Worm (Caenorhabditis elegans): ENCODE measurements around the gene algn-5.
A peak's percentile ranks its signal among the peaks of the same experiment; 100 is the strongest.

Gene algn-5

DNA sequence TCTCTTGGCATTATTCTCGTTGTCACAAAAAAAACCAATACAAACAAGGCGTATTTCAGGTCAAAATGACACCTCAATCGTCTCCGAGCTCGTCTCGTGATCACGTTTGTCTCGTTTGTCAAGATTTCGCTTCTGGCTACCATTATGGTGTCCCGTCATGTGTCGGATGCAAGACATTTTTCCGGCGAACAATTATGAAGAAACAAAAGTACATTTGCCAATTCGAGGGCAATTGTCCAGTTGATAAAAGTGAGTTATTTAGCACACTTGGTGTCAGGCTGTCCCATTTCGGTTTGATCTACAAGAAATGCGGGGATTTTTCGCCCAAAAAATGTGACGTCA lies 8.3 kb upstream of the algn-5 start, which contains the start of gene nhr-114:
Gene nhr-114 (plus strand): TSS at position 59 of the 342 bp plus-strand sequence.
- no peak for TF ChIP-seq peb-1 (tag; optimal IDR thresholded peaks at IDR 0.05)
- TF ChIP-seq ztf-1 (GFP tag; conservative IDR thresholded peaks at IDR 0.05) = no peak
- no peak for TF ChIP-seq mdl-1 (tag; optimal IDR thresholded peaks at IDR 0.05)
- no peak for TF ChIP-seq elt-3 (tag; optimal IDR thresholded peaks at IDR 0.05)
- no peak for TF ChIP-seq Y55F3AM.14 (GFP tag; optimal IDR thresholded peaks at IDR 0.05)
- no peak for TF ChIP-seq nhr-237 (tag; optimal IDR thresholded peaks at IDR 0.05)
- peak; percentile 34 for TF ChIP-seq snpc-4 (tag; optimal IDR thresholded peaks at IDR 0.05)
- TF ChIP-seq dmd-4 (tag; optimal IDR thresholded peaks at IDR 0.05) = no peak
- TF ChIP-seq aly-2 (tag; optimal IDR thresholded peaks at IDR 0.05) = no peak
- TF ChIP-seq nhr-12 (tag; optimal IDR thresholded peaks at IDR 0.05) = no peak
- TF ChIP-seq nhr-129 (tag; optimal IDR thresholded peaks at IDR 0.05) = peak; percentile 30
- no peak for TF ChIP-seq ztf-4 (tag; optimal IDR thresholded peaks at IDR 0.05)
- no peak for TF ChIP-seq nhr-77 (tag; optimal IDR thresholded peaks at IDR 0.05)
- no peak for TF ChIP-seq fos-1 (tag; optimal IDR thresholded peaks at IDR 0.05)

DNA sequence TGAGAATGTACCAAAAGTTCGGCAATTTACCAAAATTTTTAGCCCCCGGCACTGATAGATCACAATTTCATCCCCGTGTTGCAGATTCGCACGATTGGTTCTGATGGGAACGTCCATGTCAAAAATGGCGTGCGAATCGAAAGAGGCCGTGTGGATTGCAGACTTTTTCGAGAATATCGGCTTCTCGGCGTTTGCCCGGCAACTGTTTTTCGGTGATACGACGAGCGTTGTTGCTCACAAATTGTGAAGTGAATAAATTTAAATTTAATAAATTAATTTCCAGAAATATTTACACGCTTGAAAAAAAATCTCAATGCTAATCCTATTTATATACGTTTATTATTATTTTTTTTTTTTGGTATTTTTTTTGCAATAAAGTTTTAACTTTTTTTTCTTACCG lies 5.8 kb upstream of the algn-5 start:
- no peak for TF ChIP-seq dmd-4 (tag; optimal IDR thresholded peaks at IDR 0.05)
- TF ChIP-seq C34F6.9 (tag; optimal IDR thresholded peaks at IDR 0.05) = no peak
- no peak for TF ChIP-seq blmp-1 (tag; optimal IDR thresholded peaks at IDR 0.05; ENCODE audit: insufficient read depth)
- no peak for TF ChIP-seq sma-9 (GFP tag; optimal IDR thresholded peaks at IDR 0.05)
- TF ChIP-seq sma-9 (tag; optimal IDR thresholded peaks at IDR 0.05) = no peak
- no peak for TF ChIP-seq crh-2 (tag; optimal IDR thresholded peaks at IDR 0.05)
- TF ChIP-seq ama-1 (optimal IDR thresholded peaks at IDR 0.05) = no peak
- TF ChIP-seq ztf-11 (tag; optimal IDR thresholded peaks at IDR 0.05) = no peak
- no peak for TF ChIP-seq nhr-237 (tag; optimal IDR thresholded peaks at IDR 0.05)
- no peak for TF ChIP-seq sem-4 (tag; optimal IDR thresholded peaks at IDR 0.05)
- no peak for TF ChIP-seq ztf-4 (tag; optimal IDR thresholded peaks at IDR 0.05)
- TF ChIP-seq nhr-25 (tag; optimal IDR thresholded peaks at IDR 0.05) = no peak
- TF ChIP-seq nhr-21 (tag; optimal IDR thresholded peaks at IDR 0.05) = no peak
- TF ChIP-seq nhr-10 (tag; optimal IDR thresholded peaks at IDR 0.05) = no peak

DNA sequence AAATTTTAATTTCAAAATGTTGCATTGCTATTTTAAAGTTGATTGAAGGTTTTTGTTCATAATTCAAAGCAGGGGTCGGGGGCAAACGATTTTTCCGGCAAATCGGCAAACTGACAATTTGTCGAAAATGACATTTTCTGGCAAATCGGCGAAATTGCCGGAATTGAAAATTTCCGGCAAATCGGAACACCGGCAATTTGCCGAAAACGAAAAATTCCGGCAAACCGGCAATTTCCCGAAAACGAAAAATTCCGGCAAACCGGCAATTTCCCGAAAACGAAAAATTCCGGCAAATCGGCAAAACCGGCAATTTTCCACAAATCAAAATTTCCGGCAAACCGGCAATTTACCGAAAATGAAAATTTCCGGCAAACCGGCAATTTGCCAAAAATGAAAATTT lies 5.1 kb upstream of the algn-5 start:
- no peak for TF ChIP-seq ceh-82 (tag; optimal IDR thresholded peaks at IDR 0.05)
- no peak for TF ChIP-seq nhr-10 (tag; optimal IDR thresholded peaks at IDR 0.05)
- TF ChIP-seq Y55F3AM.14 (GFP tag; optimal IDR thresholded peaks at IDR 0.05) = peak; percentile 27
- no peak for TF ChIP-seq nhr-129 (tag; optimal IDR thresholded peaks at IDR 0.05)
- TF ChIP-seq ZK546.5 (tag; optimal IDR thresholded peaks at IDR 0.05) = no peak
- TF ChIP-seq ztf-4 (tag; optimal IDR thresholded peaks at IDR 0.05) = no peak

DNA sequence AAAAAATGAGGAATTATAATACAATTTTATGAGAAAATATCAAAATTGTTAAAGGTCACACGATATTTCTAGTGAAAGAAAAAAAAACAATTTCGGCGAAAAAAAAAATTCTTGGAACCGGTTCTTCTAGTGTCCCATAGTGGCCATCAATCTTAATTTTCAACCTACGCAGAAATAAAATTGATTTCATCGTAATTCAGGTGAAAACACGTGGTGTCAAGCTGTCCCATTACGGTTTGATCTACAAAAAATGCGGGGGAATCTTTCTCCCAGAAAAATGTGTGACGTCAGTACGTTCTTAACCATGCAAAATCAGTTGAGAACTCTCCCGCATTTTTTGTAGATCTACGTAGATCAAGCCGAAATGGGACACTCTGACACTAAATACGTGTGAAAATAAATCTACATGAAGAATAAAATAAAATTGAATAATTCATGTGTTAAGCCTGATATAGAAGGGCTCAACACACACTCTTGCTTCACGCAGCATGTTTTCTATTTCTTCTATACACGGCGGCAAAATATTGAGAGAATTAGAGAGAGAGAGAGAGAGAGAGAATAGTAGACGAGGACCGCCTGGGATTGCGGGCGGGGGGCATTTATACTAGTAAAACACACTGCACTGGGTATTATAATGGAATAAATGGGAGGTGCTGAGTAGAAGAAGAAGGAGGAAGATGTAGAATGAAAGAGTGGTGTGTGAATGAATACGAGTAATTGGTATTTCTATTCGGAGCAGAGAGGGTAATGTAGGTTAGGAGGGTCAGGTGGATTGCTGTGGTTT lies 2.5 kb upstream of the algn-5 start:
- TF ChIP-seq nhr-25 (tag; optimal IDR thresholded peaks at IDR 0.05) (peak; percentile 5), mab-5 (tag; optimal IDR thresholded peaks at IDR 0.05) (no peak), nhr-129 (tag; optimal IDR thresholded peaks at IDR 0.05) (peak; percentile 19), nhr-21 (tag; optimal IDR thresholded peaks at IDR 0.05) (no peak), unc-55 (GFP tag; optimal IDR thresholded peaks at IDR 0.05) (peak; percentile 17), ZK546.5 (tag; optimal IDR thresholded peaks at IDR 0.05) (no peak), mbf-1 (tag; optimal IDR thresholded peaks at IDR 0.05) (no peak), gmeb-1 (tag; optimal IDR thresholded peaks at IDR 0.05) (peak; percentile 6), crh-2 (tag; optimal IDR thresholded peaks at IDR 0.05) (no peak)

DNA sequence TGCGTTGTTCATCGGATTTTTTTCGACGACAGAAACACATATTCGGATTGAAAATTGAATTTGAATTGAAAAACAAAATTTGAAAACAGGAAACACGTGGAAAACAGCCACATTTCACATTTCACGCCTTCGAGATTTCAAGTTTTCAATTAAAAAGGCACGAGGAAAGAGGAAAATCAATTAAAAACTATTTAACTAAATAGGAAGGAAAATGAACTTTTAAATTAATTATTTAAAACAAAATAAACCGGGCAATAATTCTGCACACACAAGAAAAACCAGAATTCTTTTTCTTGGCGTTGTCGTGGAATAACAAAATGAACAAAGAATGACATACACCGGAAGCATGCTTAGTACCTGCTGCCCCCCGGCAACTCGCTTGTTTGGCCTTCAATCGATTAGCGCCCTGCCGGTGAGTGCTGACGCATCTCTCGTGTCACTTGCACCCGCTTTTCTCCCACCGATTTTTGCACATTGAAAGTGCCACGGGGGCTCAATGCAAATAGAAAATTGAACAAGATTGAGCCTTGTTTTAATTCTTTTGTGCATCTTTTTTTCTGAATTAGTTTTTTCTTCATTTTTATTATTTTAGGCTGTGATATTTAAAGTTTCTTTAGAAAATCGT lies 678 bp upstream of the algn-5 start, which contains the start of gene Y45G5AM.9:
Gene Y45G5AM.9 (minus strand): TSS at position 51 of the 625 bp plus-strand sequence.
- no peak for TF ChIP-seq ZK546.5 (tag; optimal IDR thresholded peaks at IDR 0.05)
- TF ChIP-seq egl-27 (tag; optimal IDR thresholded peaks at IDR 0.05) = peak; percentile 42
- TF ChIP-seq alr-1 (tag; optimal IDR thresholded peaks at IDR 0.05) = no peak
- TF ChIP-seq lin-11 (tag; optimal IDR thresholded peaks at IDR 0.05) = peak; percentile 59
- no peak for TF ChIP-seq ceh-16 (tag; optimal IDR thresholded peaks at IDR 0.05)
- TF ChIP-seq nhr-77 (tag; optimal IDR thresholded peaks at IDR 0.05) = no peak
- TF ChIP-seq aly-2 (tag; optimal IDR thresholded peaks at IDR 0.05) = no peak
- TF ChIP-seq fos-1 (tag; optimal IDR thresholded peaks at IDR 0.05) = peak; percentile 54
- peak; percentile 82 for TF ChIP-seq crh-2 (tag; optimal IDR thresholded peaks at IDR 0.05)
- TF ChIP-seq unc-55 (GFP tag; optimal IDR thresholded peaks at IDR 0.05) = peak; percentile 89
- TF ChIP-seq nhr-21 (tag; optimal IDR thresholded peaks at IDR 0.05) = peak; percentile 62
- no peak for TF ChIP-seq nhr-6 (tag; optimal IDR thresholded peaks at IDR 0.05)
- TF ChIP-seq Y55F3AM.14 (GFP tag; optimal IDR thresholded peaks at IDR 0.05) = no peak
- no peak for TF ChIP-seq ama-1 (optimal IDR thresholded peaks at IDR 0.05)
- no peak for TF ChIP-seq R02D3.7 (tag; optimal IDR thresholded peaks at IDR 0.05)
- TF ChIP-seq unc-39 (tag; optimal IDR thresholded peaks at IDR 0.05) = no peak
- no peak for TF ChIP-seq mbf-1 (tag; optimal IDR thresholded peaks at IDR 0.05)
- no peak for TF ChIP-seq skn-1 (tag; optimal IDR thresholded peaks at IDR 0.05)
- no peak for TF ChIP-seq lin-39 (tag; optimal IDR thresholded peaks at IDR 0.05)
- peak; percentile 29 for TF ChIP-seq ztf-4 (tag; optimal IDR thresholded peaks at IDR 0.05)
- no peak for TF ChIP-seq nhr-23 (tag; optimal IDR thresholded peaks at IDR 0.05)
- no peak for TF ChIP-seq elt-3 (tag; optimal IDR thresholded peaks at IDR 0.05)
- peak; percentile 76 for TF ChIP-seq gmeb-1 (tag; optimal IDR thresholded peaks at IDR 0.05)
- TF ChIP-seq ztf-11 (tag; optimal IDR thresholded peaks at IDR 0.05) = no peak
- TF ChIP-seq nhr-129 (tag; optimal IDR thresholded peaks at IDR 0.05) = peak; percentile 79
- TF ChIP-seq mab-5 (tag; optimal IDR thresholded peaks at IDR 0.05) = peak; percentile 68
- no peak for TF ChIP-seq dmd-4 (tag; optimal IDR thresholded peaks at IDR 0.05)
- TF ChIP-seq zag-1 (tag; optimal IDR thresholded peaks at IDR 0.05) = peak; percentile 4

All from whole organism, L2 larva.